Worm (Caenorhabditis elegans) whole organism, young adult: Measurements from ENCODE around the gene pelo-1.
A peak's percentile ranks its signal among the peaks of the same experiment; 100 is the strongest.

ENCODE experiments used
- B0035.1 ChIP-seq: sonication (generic microtip); optimal IDR thresholded peaks from 2 replicates; lab custom pipeline; 2016; ENCODE audit warnings: missing genetic modification characterization, mild to moderate bottlenecking, missing compliant biosample characterization, missing genotype, missing genetic modification reagents
- B0261.1 ChIP-seq: sonication (generic microtip); optimal IDR thresholded peaks from 2 replicates; lab custom pipeline; 2016; ENCODE audit warnings: mild to moderate bottlenecking, missing genetic modification characterization, moderate library complexity, missing compliant biosample characterization
- F39B2.1 ChIP-seq: fragments of 200-800 bp; sonication (Bioruptor generic); IDR thresholded peaks from 2 replicates; pipeline ENCODE4 v1.3.6; 2022; ENCODE audit warnings: missing genetic modification reagents, missing genetic modification characterization, missing compliant biosample characterization
- F52B5.7 ChIP-seq: sonication (generic microtip); optimal IDR thresholded peaks from 2 replicates; lab custom pipeline; 2016; ENCODE audit warnings: mild to moderate bottlenecking, missing genetic modification characterization, missing compliant biosample characterization
- F57C9.4 ChIP-seq: sonication (generic microtip); optimal IDR thresholded peaks from 2 replicates; lab custom pipeline; 2017; ENCODE audit warnings: mild to moderate bottlenecking, missing genetic modification characterization, missing compliant biosample characterization
- K11D2.4 ChIP-seq: fragments of 200-800 bp; sonication (Bioruptor generic); IDR thresholded peaks from 2 replicates; pipeline ENCODE4 v1.3.6; 2022; ENCODE audit warnings: missing genetic modification reagents, missing genetic modification characterization, missing compliant biosample characterization
- K12H6.12 ChIP-seq: fragments of 200-800 bp; sonication (Bioruptor generic); optimal IDR thresholded peaks from 2 replicates; lab custom pipeline; 2018; ENCODE audit warnings: mild to moderate bottlenecking, missing genetic modification characterization, missing compliant biosample characterization
- Y53F4B.3 ChIP-seq: fragments of 200-800 bp; sonication (Bioruptor generic); IDR thresholded peaks from 2 replicates; pipeline ENCODE4 v1.3.6; 2022; ENCODE audit warnings: missing genetic modification reagents, missing genetic modification characterization, missing compliant biosample characterization
- Y56A3A.18 ChIP-seq: fragments of 200-800 bp; sonication (Bioruptor generic); IDR thresholded peaks from 2 replicates; pipeline ENCODE4 v1.3.6; 2022; ENCODE audit warnings: missing genetic modification reagents, missing genetic modification characterization, missing compliant biosample characterization
- ZK185.1 ChIP-seq: sonication (generic microtip); optimal IDR thresholded peaks from 2 replicates; lab custom pipeline; 2016; ENCODE audit warnings: mild to moderate bottlenecking, missing genetic modification characterization, missing compliant biosample characterization; ENCODE audit not compliant: poor library complexity, severe bottlenecking
- ama-1 ChIP-seq, 3 experiments: fragments of 150-350 bp in 1 of 3; sonication (generic microtip) in 2 of 3; optimal IDR thresholded peaks; 2 replicates each; lab custom pipeline; 2014 to 2018; ENCODE audit warnings: missing biosample characterization in 2 of 3, missing genetic modification characterization in 2 of 3, missing genetic modification reagents in 2 of 3
- atf-7 ChIP-seq: sonication (generic microtip); optimal IDR thresholded peaks from 2 replicates; lab custom pipeline; 2017; ENCODE audit warnings: mild to moderate bottlenecking, missing genetic modification characterization, missing compliant biosample characterization
- cebp-2 ChIP-seq: fragments of 200-800 bp; sonication (Bioruptor generic); IDR thresholded peaks from 2 replicates; pipeline ENCODE4 v1.3.6; 2022; ENCODE audit warnings: missing genetic modification characterization, missing compliant biosample characterization
- die-1 ChIP-seq: sonication (generic microtip); optimal IDR thresholded peaks from 2 replicates; lab custom pipeline; 2016; ENCODE audit warnings: missing genotype, mild to moderate bottlenecking, missing genetic modification characterization, missing compliant biosample characterization
- dpl-1 ChIP-seq: fragments of 150-350 bp; optimal IDR thresholded peaks from 2 replicates; lab custom pipeline; 2014; ENCODE audit warnings: missing biosample characterization, missing genetic modification reagents, missing genetic modification characterization
- efl-1 ChIP-seq: fragments of 150-350 bp; optimal IDR thresholded peaks from 2 replicates; lab custom pipeline; 2014; ENCODE audit warnings: missing biosample characterization, missing genetic modification reagents, missing genetic modification characterization
- egl-44 ChIP-seq: fragments of 200-800 bp; sonication (Bioruptor generic); IDR thresholded peaks from 2 replicates; pipeline ENCODE4 v1.3.6; 2022; ENCODE audit warnings: missing genetic modification reagents, missing genetic modification characterization, missing compliant biosample characterization
- egrh-3 ChIP-seq: fragments of 200-800 bp; sonication (Bioruptor generic); IDR thresholded peaks from 2 replicates; pipeline ENCODE4 v1.3.6; 2022; ENCODE audit warnings: missing genetic modification reagents, missing genetic modification characterization, missing compliant biosample characterization
- hlh-26 ChIP-seq: fragments of 200-800 bp; sonication (Bioruptor generic); conservative IDR thresholded peaks from 2 replicates; pipeline ENCODE4 v1.3.6; 2022; ENCODE audit warnings: missing genetic modification reagents, missing genetic modification characterization, missing compliant biosample characterization
- let-607 ChIP-seq, 2 experiments: fragments of 200-800 bp in 1 of 2; sonication (Bioruptor generic) in 1 of 2; sonication (generic microtip) in 1 of 2; optimal IDR thresholded peaks; 2 replicates each; lab custom pipeline; 2016 to 2018; ENCODE audit warnings: mild to moderate bottlenecking in 2 of 2, missing compliant biosample characterization in 2 of 2, missing genetic modification characterization in 2 of 2, moderate library complexity in 2 of 2, missing genotype in 1 of 2
- lin-26 ChIP-seq: fragments of 200-800 bp; sonication (Bioruptor generic); IDR thresholded peaks from 2 replicates; pipeline ENCODE4 v1.3.6; 2022; ENCODE audit warnings: missing genetic modification reagents, missing genetic modification characterization, missing compliant biosample characterization
- lsl-1 ChIP-seq: fragments of 200-800 bp; sonication (Bioruptor generic); optimal IDR thresholded peaks from 2 replicates; lab custom pipeline; 2018; ENCODE audit warnings: mild to moderate bottlenecking, missing genetic modification characterization, moderate library complexity, missing compliant biosample characterization
- madf-10 ChIP-seq: sonication (generic microtip); optimal IDR thresholded peaks from 2 replicates; lab custom pipeline; 2016; ENCODE audit warnings: mild to moderate bottlenecking, missing genetic modification characterization, missing compliant biosample characterization
- madf-6 ChIP-seq: fragments of 200-800 bp; sonication (Bioruptor generic); IDR thresholded peaks from 2 replicates; pipeline ENCODE4 v1.3.6; 2022; ENCODE audit warnings: missing genetic modification reagents, missing genetic modification characterization, missing compliant biosample characterization
- madf-8 ChIP-seq: fragments of 200-800 bp; sonication (Bioruptor generic); conservative IDR thresholded peaks from 2 replicates; pipeline ENCODE4 v1.3.6; 2022; ENCODE audit warnings: missing genetic modification reagents, missing genetic modification characterization, missing compliant biosample characterization
- mxl-1 ChIP-seq: sonication (generic microtip); optimal IDR thresholded peaks from 2 replicates; lab custom pipeline; 2016; ENCODE audit warnings: missing genetic modification characterization, missing compliant biosample characterization
- nfya-1 ChIP-seq: sonication (generic microtip); optimal IDR thresholded peaks from 2 replicates; lab custom pipeline; 2017; ENCODE audit warnings: antibody characterized with exemption, missing compliant biosample characterization, missing genetic modification characterization, borderline replicate concordance; ENCODE audit not compliant: insufficient read depth
- nhr-80 ChIP-seq: sonication (generic microtip); optimal IDR thresholded peaks from 2 replicates; lab custom pipeline; 2016; ENCODE audit warnings: missing genetic modification characterization, missing compliant biosample characterization
- nhr-90 ChIP-seq: sonication (generic microtip); optimal IDR thresholded peaks from 2 replicates; lab custom pipeline; 2016; ENCODE audit warnings: missing genotype, mild to moderate bottlenecking, missing genetic modification characterization, missing compliant biosample characterization
- pha-4 ChIP-seq: fragments of 150-350 bp; sonication (generic microtip); optimal IDR thresholded peaks from 2 replicates; lab custom pipeline; 2014; ENCODE audit warnings: missing biosample characterization, missing genetic modification reagents, missing genetic modification characterization
- rec-8 ChIP-seq, 2 experiments: sonication (generic microtip); optimal IDR thresholded peaks; 2 replicates each; lab custom pipeline; 2016; ENCODE audit warnings: mild to moderate bottlenecking in 2 of 2, missing genetic modification characterization in 2 of 2, missing genetic modification reagents in 2 of 2, missing genotype in 2 of 2, missing biosample characterization in 1 of 2, missing compliant biosample characterization in 1 of 2, moderate library complexity in 1 of 2
- snpc-1.3 ChIP-seq: sonication (generic microtip); optimal IDR thresholded peaks from 2 replicates; lab custom pipeline; 2017; ENCODE audit warnings: missing genetic modification characterization, mild to moderate bottlenecking, missing compliant biosample characterization, antibody characterized with exemption, moderate library complexity, missing genotype, missing genetic modification reagents; ENCODE audit not compliant: insufficient read depth
- snpc-3.4 ChIP-seq: sonication (generic microtip); optimal IDR thresholded peaks from 2 replicates; lab custom pipeline; 2017; ENCODE audit warnings: missing genetic modification characterization, mild to moderate bottlenecking, missing compliant biosample characterization, antibody characterized with exemption, moderate library complexity, missing genotype, missing genetic modification reagents
- snpc-4 ChIP-seq, 5 experiments: fragments of 150-350 bp in 1 of 5; sonication (generic microtip) in 4 of 5; optimal IDR thresholded peaks; 2 replicates each; lab custom pipeline; 2014 to 2018; ENCODE audit warnings: missing genetic modification characterization in 5 of 5, missing biosample characterization in 3 of 5, antibody characterized with exemption in 2 of 5, mild to moderate bottlenecking in 2 of 5, missing compliant biosample characterization in 2 of 5, missing genotype in 2 of 5, moderate library complexity in 2 of 5, missing genetic modification reagents in 1 of 5
- somi-1 ChIP-seq: fragments of 200-800 bp; sonication (Bioruptor generic); optimal IDR thresholded peaks from 2 replicates; lab custom pipeline; 2018; ENCODE audit warnings: mild to moderate bottlenecking, missing genetic modification characterization, missing compliant biosample characterization
- sptf-2 ChIP-seq: fragments of 200-800 bp; sonication (Bioruptor generic); optimal IDR thresholded peaks from 2 replicates; lab custom pipeline; 2018; ENCODE audit warnings: mild to moderate bottlenecking, missing genetic modification characterization, missing compliant biosample characterization
- ztf-22 ChIP-seq: fragments of 200-800 bp; sonication (Bioruptor generic); optimal IDR thresholded peaks from 2 replicates; lab custom pipeline; 2018; ENCODE audit warnings: mild to moderate bottlenecking, missing genetic modification characterization, moderate library complexity, missing compliant biosample characterization
- ztf-25 ChIP-seq: fragments of 200-800 bp; sonication (Bioruptor generic); IDR thresholded peaks from 2 replicates; pipeline ENCODE4 v1.3.6; 2022; ENCODE audit warnings: missing genetic modification reagents, missing genetic modification characterization, missing compliant biosample characterization
- ztf-28 ChIP-seq: fragments of 200-800 bp; sonication (Bioruptor generic); IDR thresholded peaks from 2 replicates; pipeline ENCODE4 v1.3.6; 2022; ENCODE audit warnings: missing genetic modification reagents, missing genetic modification characterization, missing compliant biosample characterization
- ztf-6 ChIP-seq: fragments of 200-800 bp; sonication (Bioruptor generic); IDR thresholded peaks from 2 replicates; pipeline ENCODE4 v1.3.6; 2022; ENCODE audit warnings: missing genetic modification reagents, missing genetic modification characterization, missing compliant biosample characterization

Gene pelo-1

DNA sequence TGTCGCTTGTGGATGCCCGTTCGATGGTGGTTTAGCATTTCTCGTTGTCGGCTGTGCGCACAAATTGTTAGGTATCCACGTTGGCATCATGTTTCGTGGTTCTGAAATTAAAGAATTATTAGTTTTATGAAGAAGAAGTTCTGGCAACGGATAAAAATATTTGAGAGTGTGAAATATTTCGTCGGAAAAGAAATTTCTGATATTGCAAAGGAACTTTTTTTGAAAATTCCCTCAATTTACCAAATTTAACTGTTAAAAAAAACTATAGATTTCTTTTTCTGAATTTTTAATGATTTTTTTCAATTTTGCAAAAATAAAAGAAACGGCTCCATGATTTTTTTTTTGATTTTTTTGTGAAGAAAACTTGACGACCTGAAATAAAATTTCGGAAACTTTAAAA is 24.0 kb upstream of the pelo-1 start, which contains the start of gene mpk-1:
mpk-1 (minus strand) TSS at position 101 of the 400 bp plus-strand sequence.
- no peak for TF ChIP-seq die-1 (tag; lab: Kevin White, UChicago)
- TF ChIP-seq pha-4 (tag; lab: Kevin White, UChicago) = no peak
- no peak for TF ChIP-seq madf-8 (GFP tag; lab: Robert Waterston, UW)
- TF ChIP-seq ZK185.1 (tag; lab: Kevin White, UChicago) = no peak
- no peak for TF ChIP-seq F39B2.1 (GFP tag; lab: Robert Waterston, UW)
- no peak for TF ChIP-seq K12H6.12 (tag; lab: Kevin White, UChicago)
- TF ChIP-seq snpc-3.4 (tag; lab: Kevin White, UChicago) = no peak
- TF ChIP-seq hlh-26 (GFP tag; lab: Robert Waterston, UW) = no peak
- no peak for TF ChIP-seq rec-8 (tag; optimal IDR thresholded peaks at IDR 0.05; lab: Kevin White, UChicago)
- TF ChIP-seq ztf-28 (GFP tag; lab: Robert Waterston, UW) = no peak
- TF ChIP-seq cebp-2 = no peak
- TF ChIP-seq nfya-1 (tag; lab: Kevin White, UChicago) = no peak

DNA sequence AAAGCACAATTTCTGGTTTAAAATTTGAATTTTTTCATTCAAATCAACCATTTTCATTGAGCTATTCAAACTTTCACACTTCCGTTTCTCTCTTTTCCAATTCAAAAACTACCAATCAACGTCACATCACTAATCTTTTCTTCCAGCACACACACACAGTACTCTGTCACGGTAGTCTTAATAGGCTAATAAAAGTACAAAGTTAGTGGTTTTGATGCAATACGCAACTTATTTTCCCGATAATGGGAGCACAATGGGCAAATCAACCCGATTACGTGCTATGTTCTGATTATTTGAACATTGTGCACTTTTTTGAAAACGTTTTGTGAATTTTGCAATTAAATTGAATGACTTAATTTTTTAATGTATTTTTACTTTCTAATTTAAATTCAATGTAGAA is 23.3 kb upstream of the pelo-1 start:
- TF ChIP-seq cebp-2 = no peak
- no peak for TF ChIP-seq rec-8 (tag; optimal IDR thresholded peaks at IDR 0.05; lab: Kevin White, UChicago)
- TF ChIP-seq K12H6.12 (tag; lab: Kevin White, UChicago) = no peak
- TF ChIP-seq ztf-6 = no peak
- no peak for TF ChIP-seq mxl-1
- TF ChIP-seq nhr-80 (tag; lab: Kevin White, UChicago) = peak; percentile 65

DNA sequence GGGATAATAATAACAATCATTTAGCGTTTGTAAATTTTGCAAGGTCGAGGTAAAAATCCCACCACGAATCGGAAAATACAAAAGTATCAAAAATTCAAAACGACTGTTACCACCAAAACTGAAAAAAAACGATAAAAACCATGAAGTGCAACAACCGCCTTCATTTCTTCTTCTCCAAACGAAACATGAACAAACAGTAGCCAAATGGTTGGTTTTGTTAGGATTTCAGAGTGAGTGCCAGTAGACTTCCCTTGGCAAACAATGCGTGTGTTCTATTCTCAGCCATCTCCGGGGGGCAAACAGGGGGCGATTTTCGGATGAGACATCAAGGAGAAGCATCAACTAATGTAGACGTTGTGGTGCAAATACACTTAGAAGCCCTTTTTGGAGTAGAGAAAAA is 20.7 kb upstream of the pelo-1 start:
- no peak for TF ChIP-seq B0261.1
- TF ChIP-seq die-1 (tag; lab: Kevin White, UChicago) = no peak
- TF ChIP-seq efl-1 (GFP tag; lab: Kevin White, UChicago) = no peak
- TF ChIP-seq lsl-1 (GFP tag; lab: Kevin White, UChicago) = no peak
- TF ChIP-seq ztf-28 (GFP tag; lab: Robert Waterston, UW) = no peak
- no peak for TF ChIP-seq sptf-2 (GFP tag; lab: Kevin White, UChicago)
- no peak for TF ChIP-seq ama-1 (optimal IDR thresholded peaks at IDR 0.05; lab: Kevin White, UChicago)
- TF ChIP-seq ama-1 (GFP tag; optimal IDR thresholded peaks at IDR 0.05; lab: Kevin White, UChicago) = no peak
- no peak for TF ChIP-seq K11D2.4 (GFP tag; lab: Robert Waterston, UW)
- no peak for TF ChIP-seq Y56A3A.18 (GFP tag; lab: Robert Waterston, UW)
- TF ChIP-seq mxl-1 = no peak
- TF ChIP-seq F52B5.7 = no peak
- no peak for TF ChIP-seq nhr-90 (tag; lab: Kevin White, UChicago)
- no peak for TF ChIP-seq ztf-22 (GFP tag; lab: Kevin White, UChicago)
- no peak for TF ChIP-seq B0035.1 (tag; lab: Kevin White, UChicago)
- TF ChIP-seq madf-6 (GFP tag; lab: Robert Waterston, UW) = no peak
- TF ChIP-seq ztf-25 (GFP tag; lab: Robert Waterston, UW) = no peak
- no peak for TF ChIP-seq atf-7
- no peak for TF ChIP-seq somi-1 (GFP tag; lab: Kevin White, UChicago)
- TF ChIP-seq egrh-3 (GFP tag; lab: Robert Waterston, UW) = no peak

ce11 chrIII:4223668-4224127 is 19.7 kb upstream of the pelo-1 start:
- peak; percentile 63; the same call in 1 of the 2 replicates for TF ChIP-seq egl-44 (GFP tag; lab: Robert Waterston, UW)
- TF ChIP-seq snpc-1.3 (tag; lab: Kevin White, UChicago) = no peak
- no peak for TF ChIP-seq cebp-2
- peak; percentile 77; the same call in 1 of the 2 replicates for TF ChIP-seq K11D2.4 (GFP tag; lab: Robert Waterston, UW)
- TF ChIP-seq madf-10 = peak; percentile 43
- TF ChIP-seq atf-7 = peak; percentile 58
- no peak for TF ChIP-seq snpc-4 (GFP tag; optimal IDR thresholded peaks at IDR 0.05; lab: Kevin White, UChicago)
- peak in 2 of 4 experiments; percentile 35 to 60 for TF ChIP-seq snpc-4 (tag; optimal IDR thresholded peaks at IDR 0.05; lab: Kevin White, UChicago)
- TF ChIP-seq dpl-1 (GFP tag; lab: Kevin White, UChicago) = no peak
- TF ChIP-seq Y53F4B.3 = no peak
- no peak for TF ChIP-seq F57C9.4 (tag; lab: Kevin White, UChicago)
- TF ChIP-seq lin-26 = no peak
- TF ChIP-seq K12H6.12 (tag; lab: Kevin White, UChicago) = peak; percentile 89
- peak; percentile 87 for TF ChIP-seq somi-1 (GFP tag; lab: Kevin White, UChicago)
- TF ChIP-seq egrh-3 (GFP tag; lab: Robert Waterston, UW) = peak; percentile 49; the same call in 1 of the 2 replicates
- TF ChIP-seq let-607 (tag; optimal IDR thresholded peaks at IDR 0.05; lab: Kevin White, UChicago) = peak in 1 of 2 experiments; percentile 21
- TF ChIP-seq hlh-26 (GFP tag; lab: Robert Waterston, UW) = no peak
